Fruit fly (Drosophila melanogaster): Measurements from ENCODE around the gene sNPF.

DNA sequence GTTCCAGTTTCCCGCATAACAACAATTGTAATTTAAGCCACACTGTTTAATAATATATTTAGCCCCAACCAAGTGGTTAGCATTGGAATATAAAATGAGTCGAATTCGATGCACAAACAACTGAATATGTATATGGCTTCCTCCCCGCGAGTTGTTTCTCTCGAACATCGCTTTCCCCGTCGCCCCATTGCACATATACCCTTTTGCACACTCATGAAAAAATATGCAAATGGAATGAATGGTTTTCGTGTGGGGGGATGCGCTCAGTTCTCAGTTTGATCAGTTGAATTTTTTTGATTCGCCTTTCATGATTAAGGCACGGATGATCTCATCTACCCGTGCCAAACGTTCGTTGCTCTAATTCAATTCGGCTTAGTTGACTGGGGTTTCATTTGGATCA, 53.1 kb downstream of the sNPF start:
- no peak for TF ChIP-seq acj6 (GFP tag; optimal IDR thresholded peaks at IDR 0.05)
- TF ChIP-seq Sox102F (GFP tag; optimal IDR thresholded peaks at IDR 0.05), result no peak
- TF ChIP-seq ss (GFP tag; optimal IDR thresholded peaks at IDR 0.05), result no peak
- no peak for TF ChIP-seq Blimp-1 (GFP tag; optimal IDR thresholded peaks at IDR 0.05)
- no peak for TF ChIP-seq Eip93F (GFP tag; optimal IDR thresholded peaks at IDR 0.05)
- TF ChIP-seq CG6792 (GFP tag; optimal IDR thresholded peaks at IDR 0.05), result no peak
